Worm (Caenorhabditis elegans) whole organism, L4 larva: ENCODE measurements around the gene B0365.9.
A peak's percentile ranks its signal among the peaks of the same experiment; 100 is the strongest.

ENCODE experiments used
- ceh-82 ChIP-seq: sonication (generic microtip); optimal IDR thresholded peaks from 2 replicates; lab custom pipeline; 2017; ENCODE audit warnings: missing biosample characterization, missing genetic modification characterization
- dve-1 ChIP-seq: sonication (generic microtip); optimal IDR thresholded peaks from 2 replicates; lab custom pipeline; 2017; ENCODE audit warnings: antibody characterized with exemption, mild to moderate bottlenecking, missing genetic modification characterization, missing compliant biosample characterization; ENCODE audit not compliant: insufficient read depth
- fos-1 ChIP-seq: fragments of 150-350 bp; optimal IDR thresholded peaks from 2 replicates; lab custom pipeline; 2014; ENCODE audit warnings: missing biosample characterization, missing genetic modification characterization
- lin-13 ChIP-seq: fragments of 150-350 bp; optimal IDR thresholded peaks from 2 replicates; lab custom pipeline; 2014; ENCODE audit warnings: missing biosample characterization, missing genetic modification reagents, missing genetic modification characterization
- nhr-25 ChIP-seq: sonication (generic microtip); optimal IDR thresholded peaks from 2 replicates; lab custom pipeline; 2017; ENCODE audit warnings: missing genetic modification characterization, mild to moderate bottlenecking, missing compliant biosample characterization, antibody characterized with exemption, moderate library complexity, borderline replicate concordance; ENCODE audit not compliant: insufficient read depth
- nhr-28 ChIP-seq: fragments of 150-350 bp; optimal IDR thresholded peaks from 2 replicates; lab custom pipeline; 2014; ENCODE audit warnings: missing biosample characterization, missing genetic modification characterization

DNA sequence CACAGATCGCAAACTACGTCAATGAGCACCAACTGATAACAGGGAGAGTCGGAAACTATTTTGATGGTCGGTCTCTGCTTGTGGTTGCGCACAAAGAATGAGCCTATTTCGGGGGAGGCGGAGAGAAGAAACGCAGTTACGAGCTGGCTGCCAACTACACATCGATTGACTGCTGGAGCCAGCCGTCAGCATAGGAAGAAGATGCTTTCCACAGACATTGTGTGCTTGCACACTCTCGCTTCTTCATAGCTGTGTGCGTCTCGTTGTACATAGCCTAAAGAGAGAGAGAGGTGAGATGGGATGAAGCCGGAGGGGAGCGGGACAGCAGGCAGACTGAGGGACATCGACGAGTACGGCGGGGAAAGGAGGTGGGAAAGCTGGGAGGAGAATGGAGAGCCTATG is 2.9 kb downstream of the B0365.9 start:
- no peak for TF ChIP-seq fos-1 (tag; lab: Kevin White, UChicago)
- TF ChIP-seq lin-13 (GFP tag; lab: Kevin White, UChicago), result peak; percentile 70
- no peak for TF ChIP-seq ceh-82 (tag; lab: Kevin White, UChicago)
- peak; percentile 51 for TF ChIP-seq nhr-28 (tag; lab: Kevin White, UChicago)
- no peak for TF ChIP-seq nhr-25 (tag; lab: Kevin White, UChicago)
- TF ChIP-seq dve-1 (tag; lab: Kevin White, UChicago), result peak; percentile 64
